Worm (Caenorhabditis elegans) whole organism, L2 larva: ENCODE data around the gene lips-11.
A peak's percentile ranks its signal among the peaks of the same experiment; 100 is the strongest.

Source experiments
- C34F6.9 ChIP-seq: fragments of 150-350 bp; optimal IDR thresholded peaks from 2 replicates; lab custom pipeline; 2014; ENCODE audit warnings: missing biosample characterization, missing genetic modification characterization
- R02D3.7 ChIP-seq: fragments of 150-350 bp; optimal IDR thresholded peaks from 2 replicates; lab custom pipeline; 2014; ENCODE audit warnings: missing biosample characterization, missing genetic modification characterization
- ZK546.5 ChIP-seq: sonication (generic microtip); optimal IDR thresholded peaks from 2 replicates; lab custom pipeline; 2017; ENCODE audit warnings: missing biosample characterization, missing genetic modification characterization
- alr-1 ChIP-seq: fragments of 150-350 bp; optimal IDR thresholded peaks from 2 replicates; lab custom pipeline; 2014; ENCODE audit warnings: missing biosample characterization, missing genetic modification characterization
- aly-2 ChIP-seq: fragments of 150-350 bp; optimal IDR thresholded peaks from 2 replicates; lab custom pipeline; 2014; ENCODE audit warnings: missing biosample characterization, missing genetic modification characterization
- blmp-1 ChIP-seq: sonication (generic microtip); optimal IDR thresholded peaks from 2 replicates; lab custom pipeline; 2017; ENCODE audit warnings: missing genetic modification characterization, mild to moderate bottlenecking, missing compliant biosample characterization, antibody characterized with exemption, moderate library complexity; ENCODE audit not compliant: insufficient read depth
- ceh-16 ChIP-seq: fragments of 150-350 bp; optimal IDR thresholded peaks from 2 replicates; lab custom pipeline; 2014; ENCODE audit warnings: missing biosample characterization, missing genetic modification characterization
- ceh-82 ChIP-seq: fragments of 150-350 bp; optimal IDR thresholded peaks from 2 replicates; lab custom pipeline; 2014; ENCODE audit warnings: missing biosample characterization, missing genetic modification characterization
- crh-2 ChIP-seq: sonication (generic microtip); optimal IDR thresholded peaks from 2 replicates; lab custom pipeline; 2017; ENCODE audit warnings: missing biosample characterization, missing genetic modification characterization
- egl-27 ChIP-seq: sonication (generic microtip); optimal IDR thresholded peaks from 3 replicates; lab custom pipeline; 2017; ENCODE audit warnings: missing biosample characterization, missing genetic modification reagents, missing genetic modification characterization
- elt-1 ChIP-seq: fragments of 150-350 bp; optimal IDR thresholded peaks from 2 replicates; lab custom pipeline; 2014; ENCODE audit warnings: missing biosample characterization, missing genetic modification characterization
- fos-1 ChIP-seq: fragments of 150-350 bp; optimal IDR thresholded peaks from 2 replicates; lab custom pipeline; 2014; ENCODE audit warnings: missing biosample characterization, missing genetic modification characterization
- lin-11 ChIP-seq: fragments of 150-350 bp; sonication (generic microtip); optimal IDR thresholded peaks from 2 replicates; lab custom pipeline; 2014; ENCODE audit warnings: missing biosample characterization, missing genetic modification characterization, inconsistent platforms, mixed read lengths
- lin-13 ChIP-seq: fragments of 150-350 bp; optimal IDR thresholded peaks from 2 replicates; lab custom pipeline; 2014; ENCODE audit warnings: missing biosample characterization, missing genetic modification reagents, missing genetic modification characterization
- lin-39 ChIP-seq: fragments of 150-350 bp; optimal IDR thresholded peaks from 2 replicates; lab custom pipeline; 2014; ENCODE audit warnings: missing biosample characterization, missing genetic modification reagents, missing genetic modification characterization
- mab-5 ChIP-seq: fragments of 150-350 bp; optimal IDR thresholded peaks from 2 replicates; lab custom pipeline; 2014; ENCODE audit warnings: missing biosample characterization, missing genetic modification characterization
- mdl-1 ChIP-seq, 2 experiments: fragments of 150-350 bp in 1 of 2; sonication (generic microtip) in 1 of 2; optimal IDR thresholded peaks; 2 replicates each; lab custom pipeline; 2017; ENCODE audit warnings: missing biosample characterization in 2 of 2, missing genetic modification characterization in 2 of 2
- nhr-10 ChIP-seq: sonication (generic microtip); optimal IDR thresholded peaks from 2 replicates; lab custom pipeline; 2017; ENCODE audit warnings: missing biosample characterization, missing genetic modification characterization
- nhr-11 ChIP-seq: fragments of 150-350 bp; optimal IDR thresholded peaks from 2 replicates; lab custom pipeline; 2014; ENCODE audit warnings: missing biosample characterization, missing genetic modification characterization
- nhr-129 ChIP-seq: fragments of 150-350 bp; optimal IDR thresholded peaks from 2 replicates; lab custom pipeline; 2014; ENCODE audit warnings: missing biosample characterization, missing genetic modification characterization
- nhr-23 ChIP-seq: fragments of 150-350 bp; optimal IDR thresholded peaks from 2 replicates; lab custom pipeline; 2014; ENCODE audit warnings: missing biosample characterization, missing genetic modification reagents, missing genetic modification characterization
- nhr-237 ChIP-seq: fragments of 150-350 bp; optimal IDR thresholded peaks from 2 replicates; lab custom pipeline; 2014; ENCODE audit warnings: missing biosample characterization, missing genetic modification characterization
- nhr-25 ChIP-seq: fragments of 150-350 bp; sonication (generic microtip); optimal IDR thresholded peaks from 3 replicates; lab custom pipeline; 2014; ENCODE audit warnings: missing biosample characterization, missing genetic modification characterization
- nhr-6 ChIP-seq: fragments of 150-350 bp; optimal IDR thresholded peaks from 2 replicates; lab custom pipeline; 2014; ENCODE audit warnings: missing biosample characterization, missing genetic modification characterization
- nhr-77 ChIP-seq: fragments of 150-350 bp; optimal IDR thresholded peaks from 2 replicates; lab custom pipeline; 2014; ENCODE audit warnings: missing biosample characterization, missing genetic modification characterization
- skn-1 ChIP-seq: sonication (generic microtip); optimal IDR thresholded peaks from 2 replicates; lab custom pipeline; 2017; ENCODE audit warnings: missing biosample characterization, missing genetic modification characterization
- sma-3 ChIP-seq: sonication (generic microtip); optimal IDR thresholded peaks from 2 replicates; lab custom pipeline; 2016; ENCODE audit warnings: missing genetic modification reagents, missing genetic modification characterization, missing compliant biosample characterization
- sma-9 ChIP-seq, 2 experiments: fragments of 150-350 bp in 1 of 2; sonication (generic microtip) in 1 of 2; optimal IDR thresholded peaks; 2 replicates each; lab custom pipeline; 2014 to 2016; ENCODE audit warnings: missing genetic modification characterization in 2 of 2, mild to moderate bottlenecking in 1 of 2, missing biosample characterization in 1 of 2, missing compliant biosample characterization in 1 of 2, missing genetic modification reagents in 1 of 2, moderate library complexity in 1 of 2
- snpc-4 ChIP-seq: fragments of 150-350 bp; optimal IDR thresholded peaks from 2 replicates; lab custom pipeline; 2014; ENCODE audit warnings: missing biosample characterization, missing genetic modification characterization
- unc-55 ChIP-seq: fragments of 150-350 bp; sonication (generic microtip); optimal IDR thresholded peaks from 3 replicates; lab custom pipeline; 2014; ENCODE audit warnings: missing biosample characterization, missing genetic modification reagents, missing genetic modification characterization
- unc-62 ChIP-seq: fragments of 150-350 bp; optimal IDR thresholded peaks from 2 replicates; lab custom pipeline; 2014; ENCODE audit warnings: missing biosample characterization, missing genetic modification reagents, missing genetic modification characterization
- ztf-1 ChIP-seq: fragments of 200-800 bp; sonication (Bioruptor generic); conservative IDR thresholded peaks from 2 replicates; pipeline ENCODE4 v1.3.6; 2022; ENCODE audit warnings: missing genetic modification characterization, missing compliant biosample characterization
- ztf-11 ChIP-seq: sonication (generic microtip); optimal IDR thresholded peaks from 2 replicates; lab custom pipeline; 2017; ENCODE audit warnings: missing biosample characterization, missing genetic modification characterization
- ztf-4 ChIP-seq: fragments of 150-350 bp; optimal IDR thresholded peaks from 2 replicates; lab custom pipeline; 2014; ENCODE audit warnings: missing biosample characterization, missing genetic modification characterization

Gene lips-11

ce11 chrII:1141720-1142574 is 31.1 kb upstream of the lips-11 start:
- TF ChIP-seq nhr-6 (no peak), fos-1 (tag; lab: Kevin White, UChicago) (peak; percentile 2), nhr-25 (tag; lab: Kevin White, UChicago) (peak; percentile 20), blmp-1 (peak; percentile 50), crh-2 (tag; lab: Kevin White, UChicago) (peak; percentile 26), mab-5 (tag; lab: Kevin White, UChicago) (no peak), unc-62 (GFP tag; lab: Kevin White, UChicago) (no peak), unc-55 (GFP tag; lab: Kevin White, UChicago) (no peak)

DNA sequence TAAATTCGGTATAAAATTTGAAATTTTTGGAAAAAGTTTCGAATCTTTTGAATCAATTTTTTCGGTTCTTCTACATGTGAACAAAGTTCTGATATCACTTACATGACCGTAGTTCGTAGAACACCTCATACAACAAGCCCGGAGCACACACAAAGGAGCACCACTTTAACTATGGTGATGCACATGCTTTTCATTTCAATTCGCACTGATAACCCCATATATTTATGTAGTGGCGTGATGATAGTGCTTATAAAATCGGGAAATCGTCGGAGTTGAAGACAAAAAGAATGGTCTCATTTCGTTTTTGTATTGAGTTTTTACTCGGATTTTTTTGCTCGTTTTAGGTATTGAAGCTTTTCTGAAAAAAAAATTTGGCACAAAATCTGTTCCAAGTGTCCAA is 29.9 kb upstream of the lips-11 start, which contains the start of gene W09B6.4:
W09B6.4 (minus strand) TSS at position 151 of the 400 bp plus-strand sequence.
- TF ChIP-seq mdl-1 (tag; optimal IDR thresholded peaks at IDR 0.05; lab: Kevin White, UChicago) (peak in 1 of 2 experiments; percentile 1), skn-1 (tag; lab: Kevin White, UChicago) (peak; percentile 29), aly-2 (tag; lab: Kevin White, UChicago) (no peak), fos-1 (tag; lab: Kevin White, UChicago) (peak; percentile 18)

ce11 chrII:1138618-1139017 is 27.8 kb upstream of the lips-11 start:
- TF ChIP-seq ceh-16 (tag; lab: Kevin White, UChicago), result no peak
- no peak for TF ChIP-seq snpc-4 (tag; lab: Kevin White, UChicago)
- TF ChIP-seq nhr-237, result no peak
- TF ChIP-seq unc-62 (GFP tag; lab: Kevin White, UChicago), result no peak
- TF ChIP-seq nhr-11 (tag; lab: Kevin White, UChicago), result no peak
- no peak for TF ChIP-seq sma-3
- TF ChIP-seq mdl-1 (tag; optimal IDR thresholded peaks at IDR 0.05; lab: Kevin White, UChicago), result no peak
- no peak for TF ChIP-seq ztf-1 (GFP tag; lab: Robert Waterston, UW)
- no peak for TF ChIP-seq nhr-6
- peak; percentile 4 for TF ChIP-seq crh-2 (tag; lab: Kevin White, UChicago)
- no peak for TF ChIP-seq nhr-77 (tag; lab: Kevin White, UChicago)
- no peak for TF ChIP-seq lin-11 (tag; lab: Kevin White, UChicago)
- TF ChIP-seq nhr-23 (tag; lab: Kevin White, UChicago), result no peak
- no peak for TF ChIP-seq nhr-129 (tag; lab: Kevin White, UChicago)
- TF ChIP-seq sma-9 (GFP tag; optimal IDR thresholded peaks at IDR 0.05; lab: Kevin White, UChicago), result peak; percentile 42
- no peak for TF ChIP-seq sma-9 (tag; optimal IDR thresholded peaks at IDR 0.05; lab: Kevin White, UChicago)
- no peak for TF ChIP-seq lin-39
- TF ChIP-seq elt-1, result no peak
- TF ChIP-seq R02D3.7 (tag; lab: Kevin White, UChicago), result no peak
- peak; percentile 60 for TF ChIP-seq fos-1 (tag; lab: Kevin White, UChicago)
- TF ChIP-seq aly-2 (tag; lab: Kevin White, UChicago), result no peak
- TF ChIP-seq ztf-4 (tag; lab: Kevin White, UChicago), result no peak

DNA sequence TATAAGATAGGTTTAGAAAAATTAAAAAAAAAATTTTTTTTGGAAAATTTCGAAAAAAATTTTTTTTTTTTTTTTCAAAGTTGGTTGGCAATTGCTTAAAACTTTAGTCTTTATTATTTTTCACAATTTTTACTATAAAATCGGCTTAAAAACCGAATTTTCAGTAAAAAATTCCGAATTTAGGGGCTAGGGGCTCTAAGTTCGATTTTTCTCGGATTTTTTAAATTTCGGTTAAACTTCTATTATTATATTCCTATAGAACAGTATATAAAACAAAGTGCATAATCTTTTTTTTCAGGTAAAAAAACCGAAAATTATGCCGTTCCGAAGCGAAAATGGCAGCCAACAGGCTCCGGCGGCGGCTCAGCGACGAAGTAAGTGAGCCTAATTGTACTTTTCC is 25.7 kb upstream of the lips-11 start, which contains the start of gene pod-2:
pod-2 (plus strand) TSS at position 301 of the 400 bp plus-strand sequence.
- TF ChIP-seq ceh-82 (no peak), elt-1 (no peak), snpc-4 (tag; lab: Kevin White, UChicago) (no peak), lin-13 (GFP tag; lab: Kevin White, UChicago) (no peak), skn-1 (tag; lab: Kevin White, UChicago) (no peak), lin-39 (no peak), alr-1 (tag; lab: Kevin White, UChicago) (no peak), C34F6.9 (tag; lab: Kevin White, UChicago) (no peak), ztf-1 (GFP tag; lab: Robert Waterston, UW) (no peak), crh-2 (tag; lab: Kevin White, UChicago) (no peak), nhr-237 (no peak), nhr-10 (tag; lab: Kevin White, UChicago) (no peak), unc-62 (GFP tag; lab: Kevin White, UChicago) (no peak), R02D3.7 (tag; lab: Kevin White, UChicago) (no peak), mdl-1 (tag; optimal IDR thresholded peaks at IDR 0.05; lab: Kevin White, UChicago) (no peak), blmp-1 (no peak), egl-27 (tag; lab: Kevin White, UChicago) (no peak), ZK546.5 (no peak), ztf-11 (tag; lab: Kevin White, UChicago) (no peak)
